Fruit fly (Drosophila melanogaster) whole organism, embryonic: ENCODE results near the gene CG13032.

ENCODE experiments used
- Blimp-1 ChIP-seq: fragments of 200-800 bp; sonication (Bioruptor generic); optimal IDR thresholded peaks from 3 replicates; lab custom pipeline; 2018; ENCODE audit warnings: missing biosample characterization, missing genetic modification characterization, mild to moderate bottlenecking, moderate library complexity, missing genetic modification reagents
- CG1024 ChIP-seq: fragments of 200-800 bp; sonication (Bioruptor generic); IDR thresholded peaks from 2 replicates; pipeline ENCODE4 v1.3.6; 2022; ENCODE audit warnings: missing biosample characterization, missing genetic modification characterization
- CG10366 ChIP-seq: fragments of 200-800 bp; sonication (Bioruptor generic); IDR thresholded peaks from 2 replicates; pipeline ENCODE4 v1.3.6; 2022; ENCODE audit warnings: missing biosample characterization, missing genetic modification characterization
- CG10431 ChIP-seq: fragments of 200-800 bp; sonication (Bioruptor generic); optimal IDR thresholded peaks from 3 replicates; lab custom pipeline; 2018; ENCODE audit warnings: missing biosample characterization, mild to moderate bottlenecking, missing genetic modification characterization
- CG10959 ChIP-seq: fragments of 200-800 bp; sonication (Bioruptor generic); IDR thresholded peaks from 2 replicates; pipeline ENCODE4 v1.3.6; 2022; ENCODE audit warnings: missing biosample characterization, missing genetic modification characterization
- CG11504 ChIP-seq: fragments of 200-800 bp; sonication (Bioruptor generic); optimal IDR thresholded peaks from 3 replicates; lab custom pipeline; 2019; ENCODE audit warnings: missing biosample characterization, mild to moderate bottlenecking, missing genetic modification characterization, moderate library complexity
- CG12071 ChIP-seq: fragments of 200-800 bp; sonication (Bioruptor generic); optimal IDR thresholded peaks from 3 replicates; lab custom pipeline; 2018; ENCODE audit warnings: missing biosample characterization, mild to moderate bottlenecking, missing genetic modification characterization
- CG14441 ChIP-seq: fragments of 200-800 bp; sonication (Bioruptor generic); IDR thresholded peaks from 2 replicates; pipeline ENCODE4 v1.3.6; 2022; ENCODE audit warnings: missing biosample characterization, missing genetic modification characterization
- CG14710 ChIP-seq: fragments of 200-800 bp; sonication (Bioruptor generic); optimal IDR thresholded peaks from 3 replicates; lab custom pipeline; 2019; ENCODE audit warnings: missing biosample characterization, mild to moderate bottlenecking, missing genetic modification characterization, moderate library complexity
- CG15011 ChIP-seq: fragments of 200-800 bp; sonication (Bioruptor generic); optimal IDR thresholded peaks from 3 replicates; lab custom pipeline; 2018; ENCODE audit warnings: missing biosample characterization, mild to moderate bottlenecking, missing genetic modification characterization
- CG15269 ChIP-seq: fragments of 200-800 bp; sonication (Bioruptor generic); optimal IDR thresholded peaks from 2 replicates; lab custom pipeline; 2018; ENCODE audit warnings: missing biosample characterization, mild to moderate bottlenecking, missing genetic modification characterization, moderate library complexity
- CG15601 ChIP-seq: fragments of 200-800 bp; sonication (Bioruptor generic); optimal IDR thresholded peaks from 3 replicates; lab custom pipeline; 2019; ENCODE audit warnings: missing biosample characterization, mild to moderate bottlenecking, missing genetic modification characterization, moderate library complexity
- CG30403 ChIP-seq: fragments of 200-800 bp; sonication (Bioruptor generic); optimal IDR thresholded peaks from 3 replicates; lab custom pipeline; 2016; ENCODE audit warnings: missing biosample characterization, missing genetic modification characterization
- CG3847 ChIP-seq: fragments of 200-800 bp; sonication (Bioruptor generic); IDR thresholded peaks from 2 replicates; pipeline ENCODE4 v1.3.6; 2022; ENCODE audit warnings: missing biosample characterization, missing genetic modification characterization
- CG4282 ChIP-seq: fragments of 200-800 bp; sonication (Bioruptor generic); optimal IDR thresholded peaks from 2 replicates; lab custom pipeline; 2016; ENCODE audit warnings: missing biosample characterization, missing genetic modification characterization
- CG4730 ChIP-seq: fragments of 200-800 bp; sonication (Bioruptor generic); IDR thresholded peaks from 2 replicates; pipeline ENCODE4 v1.3.6; 2022; ENCODE audit warnings: missing biosample characterization, missing genetic modification characterization
- CG4820 ChIP-seq: fragments of 200-800 bp; sonication (Bioruptor generic); optimal IDR thresholded peaks from 3 replicates; lab custom pipeline; 2016; ENCODE audit warnings: missing biosample characterization, missing genetic modification characterization
- CG4854 ChIP-seq: fragments of 200-800 bp; sonication (Bioruptor generic); optimal IDR thresholded peaks from 2 replicates; lab custom pipeline; 2016; ENCODE audit warnings: missing biosample characterization, missing genetic modification characterization, inconsistent platforms
- CG6683 ChIP-seq: fragments of 200-800 bp; sonication (Bioruptor generic); optimal IDR thresholded peaks from 2 replicates; lab custom pipeline; 2017; ENCODE audit warnings: missing biosample characterization, mild to moderate bottlenecking, missing genetic modification characterization, missing genetic modification reagents
- CG6854 ChIP-seq: fragments of 200-800 bp; sonication (Bioruptor generic); optimal IDR thresholded peaks from 3 replicates; lab custom pipeline; 2017; ENCODE audit warnings: missing biosample characterization, mild to moderate bottlenecking, missing genetic modification characterization
- CG8924 ChIP-seq: fragments of 200-800 bp; optimal IDR thresholded peaks from 3 replicates; lab custom pipeline; 2019; ENCODE audit warnings: missing biosample characterization, mild to moderate bottlenecking, missing genetic modification characterization, moderate library complexity
- CG9437 ChIP-seq: fragments of 200-800 bp; sonication (Bioruptor generic); optimal IDR thresholded peaks from 2 replicates; lab custom pipeline; 2018; ENCODE audit warnings: missing biosample characterization, mild to moderate bottlenecking, missing genetic modification characterization
- CkIIα-i1 ChIP-seq: fragments of 200-800 bp; sonication (Bioruptor generic); IDR thresholded peaks from 2 replicates; pipeline ENCODE4 v1.3.6; 2022; ENCODE audit warnings: missing biosample characterization, missing genetic modification characterization
- CoRest ChIP-seq: fragments of 200-800 bp; sonication (Bioruptor generic); optimal IDR thresholded peaks from 3 replicates; lab custom pipeline; 2018; ENCODE audit warnings: missing biosample characterization, mild to moderate bottlenecking, missing genetic modification characterization, moderate library complexity
- Deaf1 ChIP-seq: fragments of 200-800 bp; optimal IDR thresholded peaks from 3 replicates; lab custom pipeline; 2019; ENCODE audit warnings: missing biosample characterization, mild to moderate bottlenecking, missing genetic modification characterization, moderate library complexity
- Dek ChIP-seq: fragments of 200-800 bp; sonication (Bioruptor generic); optimal IDR thresholded peaks from 3 replicates; lab custom pipeline; 2019; ENCODE audit warnings: missing biosample characterization, mild to moderate bottlenecking, missing genetic modification characterization, moderate library complexity
- Dip3 ChIP-seq: fragments of 200-800 bp; sonication (Bioruptor generic); optimal IDR thresholded peaks from 3 replicates; lab custom pipeline; 2016; ENCODE audit warnings: missing biosample characterization, missing genetic modification characterization
- Eip74EF ChIP-seq, 2 experiments: fragments of 200-800 bp in 1 of 2; fragments of >200 bp in 1 of 2; sonication (Bioruptor generic) in 1 of 2; optimal IDR thresholded peaks; 2 replicates each; lab custom pipeline; 2017 to 2019; ENCODE audit warnings: missing biosample characterization in 2 of 2, missing genetic modification characterization in 2 of 2, mild to moderate bottlenecking in 1 of 2, moderate library complexity in 1 of 2
- HLH4C ChIP-seq: fragments of 200-800 bp; sonication (Bioruptor generic); IDR thresholded peaks from 3 replicates; pipeline ENCODE4 v1.3.6; 2022; ENCODE audit warnings: missing biosample characterization, missing genetic modification characterization; ENCODE audit not compliant: partially characterized antibody
- Sox102F ChIP-seq: fragments of 200-800 bp; sonication (Bioruptor generic); optimal IDR thresholded peaks from 2 replicates; lab custom pipeline; 2018; ENCODE audit warnings: missing biosample characterization, mild to moderate bottlenecking, missing genetic modification characterization, moderate library complexity
- Sry-δ ChIP-seq: fragments of 200-800 bp; sonication (Bioruptor generic); optimal IDR thresholded peaks from 2 replicates; lab custom pipeline; 2016; ENCODE audit warnings: missing biosample characterization, missing genetic modification characterization
- Xbp1 ChIP-seq: fragments of 200-800 bp; sonication (Bioruptor generic); optimal IDR thresholded peaks from 3 replicates; lab custom pipeline; 2016; ENCODE audit warnings: missing biosample characterization, mild to moderate bottlenecking, missing genetic modification characterization
- YL-1 ChIP-seq: fragments of 200-800 bp; sonication (Bioruptor generic); optimal IDR thresholded peaks from 3 replicates; lab custom pipeline; 2017; ENCODE audit warnings: missing biosample characterization, mild to moderate bottlenecking, missing genetic modification characterization
- bcd ChIP-seq: fragments of 200-800 bp; sonication (Bioruptor generic); optimal IDR thresholded peaks from 2 replicates; lab custom pipeline; 2017; ENCODE audit warnings: missing biosample characterization, mild to moderate bottlenecking, missing genetic modification characterization
- btn ChIP-seq: fragments of 200-800 bp; sonication (Bioruptor generic); optimal IDR thresholded peaks from 2 replicates; lab custom pipeline; 2016; ENCODE audit warnings: missing biosample characterization, missing genetic modification characterization
- cad ChIP-seq: fragments of >200 bp; optimal IDR thresholded peaks from 2 replicates; lab custom pipeline; 2017; ENCODE audit warnings: missing biosample characterization, missing genetic modification characterization
- dimm ChIP-seq: fragments of 200-800 bp; sonication (Bioruptor generic); IDR thresholded peaks from 2 replicates; pipeline ENCODE4 v1.3.6; 2022; ENCODE audit warnings: missing biosample characterization, missing genetic modification characterization
- dysf ChIP-seq: fragments of 200-800 bp; sonication (Bioruptor generic); IDR thresholded peaks from 3 replicates; pipeline ENCODE4 v1.3.6; 2022; ENCODE audit warnings: missing biosample characterization, missing genetic modification characterization
- ewg ChIP-seq: fragments of 200-800 bp; sonication (Bioruptor generic); optimal IDR thresholded peaks from 3 replicates; lab custom pipeline; 2017; ENCODE audit warnings: mild to moderate bottlenecking, missing biosample characterization, missing genetic modification reagents, missing genetic modification characterization
- ftz-f1 ChIP-seq: fragments of 200-800 bp; sonication (Bioruptor generic); optimal IDR thresholded peaks from 2 replicates; lab custom pipeline; 2016; ENCODE audit warnings: missing biosample characterization, missing genetic modification characterization
- fu2 ChIP-seq: fragments of 200-800 bp; sonication (Bioruptor generic); optimal IDR thresholded peaks from 2 replicates; lab custom pipeline; 2016; ENCODE audit warnings: missing biosample characterization, missing genetic modification characterization
- gt ChIP-seq: fragments of 200-800 bp; sonication (Bioruptor generic); IDR thresholded peaks from 2 replicates; pipeline ENCODE4 v1.3.6; 2022; ENCODE audit warnings: missing biosample characterization, missing genetic modification characterization
- hb ChIP-seq: fragments of 200-800 bp; sonication (Bioruptor generic); IDR thresholded peaks from 3 replicates; pipeline ENCODE4 v1.3.6; 2022; ENCODE audit warnings: missing biosample characterization, missing genetic modification characterization; ENCODE audit not compliant: partially characterized antibody
- ken ChIP-seq: fragments of 200-800 bp; sonication (Bioruptor generic); IDR thresholded peaks from 3 replicates; pipeline ENCODE4 v1.3.6; 2022; ENCODE audit warnings: missing biosample characterization, missing genetic modification characterization
- mld ChIP-seq: fragments of 200-800 bp; sonication (Bioruptor generic); IDR thresholded peaks from 3 replicates; pipeline ENCODE4 v1.3.6; 2022; ENCODE audit warnings: missing biosample characterization, missing genetic modification characterization; ENCODE audit not compliant: partially characterized antibody
- stwl ChIP-seq: fragments of 200-800 bp; sonication (Bioruptor generic); optimal IDR thresholded peaks from 3 replicates; lab custom pipeline; 2018; ENCODE audit warnings: missing biosample characterization, mild to moderate bottlenecking, missing genetic modification characterization, moderate library complexity
- tgo ChIP-seq: fragments of 200-800 bp; sonication (Bioruptor generic); IDR thresholded peaks from 3 replicates; pipeline ENCODE4 v1.3.6; 2022; ENCODE audit warnings: missing biosample characterization, missing genetic modification characterization
- tio ChIP-seq: fragments of 200-800 bp; sonication (Bioruptor generic); optimal IDR thresholded peaks from 2 replicates; lab custom pipeline; 2017; ENCODE audit warnings: missing biosample characterization, missing genetic modification characterization, inconsistent platforms
- trh ChIP-seq: fragments of 200-800 bp; sonication (Bioruptor generic); optimal IDR thresholded peaks from 2 replicates; lab custom pipeline; 2016; ENCODE audit warnings: missing biosample characterization, missing genetic modification characterization
- ttk ChIP-seq: fragments of 200-800 bp; sonication (Bioruptor generic); IDR thresholded peaks from 2 replicates; pipeline ENCODE4 v2.1.2; 2022; ENCODE audit warnings: missing biosample characterization, missing genetic modification characterization
- vfl ChIP-seq: fragments of 200-800 bp; sonication (Bioruptor generic); optimal IDR thresholded peaks from 2 replicates; lab custom pipeline; 2016; ENCODE audit warnings: missing biosample characterization, missing genetic modification characterization

The CG13032 gene

dm6 chr3L:16697069-16697468 is 23.3 kb downstream of the CG13032 start (continued):
- no peak for TF ChIP-seq btn (GFP tag; lab: Kevin White, UChicago)
- TF ChIP-seq HLH4C (GFP tag; lab: Robert Waterston, UW) = no peak
- TF ChIP-seq CG14710 (tag; lab: Kevin White, UChicago) = peak; percentile 30
- TF ChIP-seq CG10366 (GFP tag; lab: Robert Waterston, UW) = peak; percentile 53
- TF ChIP-seq ftz-f1 (GFP tag; lab: Kevin White, UChicago) = no peak
- TF ChIP-seq CG11504 (tag; lab: Kevin White, UChicago) = peak; percentile 73
- no peak for TF ChIP-seq CG6854 (GFP tag; lab: Kevin White, UChicago)
- TF ChIP-seq fu2 = no peak
- TF ChIP-seq tio (GFP tag; lab: Kevin White, UChicago) = no peak
- TF ChIP-seq bcd (GFP tag; lab: Kevin White, UChicago) = peak; percentile 16
- 0 out of 3 replicates have a peak, but pooled peaks have one; percentile 33 for TF ChIP-seq dysf (GFP tag; lab: Robert Waterston, UW)
- no peak for TF ChIP-seq Eip74EF (GFP tag; optimal IDR thresholded peaks at IDR 0.05; lab: Kevin White, UChicago)
- no peak for TF ChIP-seq vfl (GFP tag; lab: Kevin White, UChicago)
- no peak for TF ChIP-seq CG4282 (GFP tag; lab: Kevin White, UChicago)
- TF ChIP-seq CG4820 = no peak
- no peak for TF ChIP-seq CG10959 (GFP tag; lab: Robert Waterston, UW)
- TF ChIP-seq CG15601 (tag; lab: Kevin White, UChicago) = peak; percentile 4
- peak; percentile 75 for TF ChIP-seq Sox102F (GFP tag; lab: Kevin White, UChicago)
- TF ChIP-seq stwl (tag; lab: Kevin White, UChicago) = no peak
- no peak for TF ChIP-seq YL-1
- TF ChIP-seq Xbp1 = peak; percentile 34
- peak; percentile 45 for TF ChIP-seq CG8924 (tag; lab: Kevin White, UChicago)
- TF ChIP-seq CG6683 = no peak
- no peak for TF ChIP-seq ken (GFP tag; lab: Robert Waterston, UW)
- TF ChIP-seq cad (GFP tag; lab: Kevin White, UChicago) = no peak
- peak; percentile 42 for TF ChIP-seq CG30403
- no peak for TF ChIP-seq Dek (tag; lab: Kevin White, UChicago)
- TF ChIP-seq CG12071 (GFP tag; lab: Kevin White, UChicago) = no peak
- peak; percentile 65 for TF ChIP-seq CG15269
- TF ChIP-seq CkIIα-i1 (GFP tag; lab: Robert Waterston, UW) = no peak
- TF ChIP-seq dimm (GFP tag; lab: Robert Waterston, UW) = no peak
- TF ChIP-seq CG1024 (GFP tag; lab: Robert Waterston, UW) = no peak
- TF ChIP-seq Dip3 = no peak
- no peak for TF ChIP-seq Deaf1 (tag; lab: Kevin White, UChicago)
- peak; percentile 51 for TF ChIP-seq CG14441 (GFP tag; lab: Robert Waterston, UW)
- no peak for TF ChIP-seq trh (GFP tag; lab: Kevin White, UChicago)
- TF ChIP-seq Sry-δ = no peak
- TF ChIP-seq mld (GFP tag; lab: Robert Waterston, UW) = no peak
- TF ChIP-seq CG4854 (GFP tag; lab: Kevin White, UChicago) = no peak
- TF ChIP-seq tgo (GFP tag; lab: Robert Waterston, UW) = peak; percentile 61; the same call in 2 of the 3 replicates
- TF ChIP-seq ewg (GFP tag; lab: Kevin White, UChicago) = no peak
- TF ChIP-seq gt = no peak
- TF ChIP-seq CG9437 (GFP tag; lab: Kevin White, UChicago) = peak; percentile 7
- no peak for TF ChIP-seq CG10431 (GFP tag; lab: Kevin White, UChicago)
- no peak for TF ChIP-seq CG15011 (GFP tag; lab: Kevin White, UChicago)
- peak; percentile 37 for TF ChIP-seq CoRest
- 0 out of 2 replicates have a peak, but pooled peaks have one; percentile 29 for TF ChIP-seq CG4730 (GFP tag; lab: Robert Waterston, UW)
- no peak for TF ChIP-seq hb (GFP tag; lab: Robert Waterston, UW)
- peak; percentile 37 for TF ChIP-seq CG3847 (GFP tag; lab: Robert Waterston, UW)
- peak; percentile 65 for TF ChIP-seq ttk
- peak; percentile 61 for TF ChIP-seq Blimp-1
